Worm (Caenorhabditis elegans) whole organism, dauer: ENCODE results near the gene ttr-34.

Experiments
- unc-62 ChIP-seq: sonication (generic microtip); optimal IDR thresholded peaks from 2 replicates; lab custom pipeline; 2017; ENCODE audit warnings: missing biosample characterization, missing genetic modification reagents, missing genetic modification characterization

The ttr-34 gene

DNA sequence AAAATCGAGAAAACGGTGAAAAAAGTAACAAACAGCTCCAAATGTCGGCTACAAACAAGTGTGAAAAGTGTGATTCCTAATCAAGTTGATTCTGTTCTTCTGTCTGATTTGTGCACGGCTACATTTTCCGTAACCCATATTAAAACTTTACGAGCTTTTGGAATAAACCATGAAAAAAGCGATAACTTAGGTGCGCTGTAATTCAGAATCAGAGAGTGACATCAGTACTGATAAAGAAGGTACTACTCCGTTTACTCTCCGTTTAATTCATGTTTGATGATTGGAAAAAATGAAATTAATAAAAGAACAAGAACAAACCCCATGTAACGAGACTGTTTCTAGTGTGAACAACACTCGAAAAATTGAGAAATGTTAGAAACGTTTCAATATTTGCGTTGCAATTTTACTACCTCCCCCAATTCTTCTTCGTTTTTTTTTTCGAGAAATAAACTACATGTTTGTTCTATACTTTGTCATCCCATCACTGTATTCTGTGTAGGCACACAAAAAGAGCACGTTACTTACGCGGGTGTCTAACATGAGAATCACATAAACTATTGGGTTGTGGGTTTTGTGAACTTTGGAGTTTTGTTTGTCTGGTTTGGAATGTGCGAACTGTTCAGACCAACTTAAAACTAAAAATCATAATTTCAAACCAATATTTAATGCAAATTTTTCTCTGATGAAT lies 22.9 kb downstream of the ttr-34 start:
- no peak for TF ChIP-seq unc-62 (GFP tag; lab: Kevin White, UChicago)

DNA sequence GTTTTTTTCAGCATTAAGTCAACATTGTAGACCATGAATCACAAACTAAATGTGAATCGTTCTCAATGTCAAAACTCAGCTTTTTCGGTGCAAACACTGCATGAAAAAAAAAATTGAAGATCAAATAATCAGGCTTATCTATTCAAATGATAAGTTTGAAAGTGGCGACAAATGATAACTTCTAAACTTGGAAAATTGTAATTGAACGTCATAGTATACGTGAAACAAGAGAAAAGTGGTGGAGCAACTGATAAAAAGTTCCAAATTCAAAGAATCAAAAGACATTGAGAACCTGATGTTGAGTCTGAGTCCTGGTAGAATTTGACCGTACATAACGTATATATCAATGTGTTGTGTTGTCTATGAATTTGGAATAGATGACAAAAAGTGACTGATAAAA lies 23.6 kb downstream of the ttr-34 start:
- no peak for TF ChIP-seq unc-62 (GFP tag; lab: Kevin White, UChicago)

DNA sequence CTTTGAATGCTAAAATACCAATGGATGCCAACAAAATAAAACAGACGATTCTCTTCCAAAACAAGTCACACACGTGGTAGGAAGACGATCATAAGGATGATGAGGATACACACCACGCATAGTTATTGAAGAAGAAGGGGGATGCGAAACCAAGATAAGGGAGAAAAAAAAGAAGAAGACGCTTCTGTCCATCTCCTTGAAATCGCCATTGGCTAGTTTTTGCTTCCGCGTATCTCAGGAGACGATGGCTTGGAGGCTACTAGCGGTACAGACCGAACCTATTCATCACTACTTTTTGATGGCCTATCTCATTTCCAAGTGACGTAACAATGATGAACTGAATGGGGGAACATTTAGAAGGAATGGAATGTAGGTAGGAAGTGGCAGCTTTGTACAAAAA lies 24.7 kb downstream of the ttr-34 start:
- TF ChIP-seq unc-62 (GFP tag; lab: Kevin White, UChicago) = no peak

DNA sequence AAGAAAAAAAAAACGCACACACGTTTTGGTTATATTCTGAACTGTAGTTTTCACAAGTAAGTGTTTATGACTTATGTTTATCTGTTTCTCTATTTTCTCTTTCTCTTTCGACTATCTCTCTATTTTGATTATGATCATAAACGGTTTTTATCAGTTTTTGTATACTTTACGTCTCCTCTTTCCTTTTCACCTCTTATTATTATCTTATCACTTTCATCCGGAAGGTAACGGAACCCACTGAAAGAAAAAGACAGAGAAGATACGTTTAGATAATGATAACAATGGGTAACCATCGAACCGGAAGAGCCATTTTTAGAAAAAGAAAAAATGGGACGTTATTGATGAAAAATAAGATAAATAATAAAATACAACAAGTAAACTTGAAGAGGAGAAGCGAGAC lies 26.1 kb downstream of the ttr-34 start:
- TF ChIP-seq unc-62 (GFP tag; lab: Kevin White, UChicago) = no peak

DNA sequence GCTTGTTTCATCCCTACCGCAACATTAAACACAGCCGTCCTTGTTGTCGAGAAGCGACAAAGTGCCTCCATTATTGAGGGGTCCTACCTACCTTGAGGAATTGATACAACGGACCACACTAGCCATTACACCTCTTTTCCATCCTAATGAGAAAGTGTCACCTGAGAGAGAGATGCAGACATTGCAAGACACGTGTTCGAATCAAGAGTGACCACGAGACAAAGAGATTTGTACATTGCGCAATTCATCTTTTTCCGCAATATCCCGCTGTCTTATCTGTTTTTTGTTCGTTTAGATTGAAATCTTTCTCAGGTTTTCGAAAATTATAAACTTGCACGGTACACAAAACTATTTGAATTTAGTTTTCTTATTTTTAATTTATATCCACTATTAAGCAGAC lies 29.5 kb downstream of the ttr-34 start:
- no peak for TF ChIP-seq unc-62 (GFP tag; lab: Kevin White, UChicago)

DNA sequence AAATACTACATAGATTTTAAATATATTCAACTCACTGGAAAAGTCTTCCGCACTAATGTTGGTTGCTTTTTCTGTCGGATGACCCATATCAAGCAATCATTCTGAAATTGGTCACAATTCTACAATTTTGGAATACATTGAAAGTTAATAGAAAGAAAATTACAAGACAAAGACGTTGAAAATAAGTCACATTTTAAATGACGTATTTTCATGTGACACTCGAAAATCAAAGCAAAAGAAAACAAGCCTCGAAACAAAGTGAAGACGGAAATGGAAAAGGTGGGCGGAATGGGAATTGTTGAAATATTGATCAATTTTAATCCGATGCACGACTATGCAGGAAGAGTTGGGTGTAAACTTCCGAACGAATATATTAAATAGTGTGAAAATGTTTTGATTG lies 30.4 kb downstream of the ttr-34 start, which contains the start of gene mob-2:
Gene mob-2 (minus strand): TSS at position 101 of the 400 bp plus-strand sequence.
- no peak for TF ChIP-seq unc-62 (GFP tag; lab: Kevin White, UChicago)

DNA sequence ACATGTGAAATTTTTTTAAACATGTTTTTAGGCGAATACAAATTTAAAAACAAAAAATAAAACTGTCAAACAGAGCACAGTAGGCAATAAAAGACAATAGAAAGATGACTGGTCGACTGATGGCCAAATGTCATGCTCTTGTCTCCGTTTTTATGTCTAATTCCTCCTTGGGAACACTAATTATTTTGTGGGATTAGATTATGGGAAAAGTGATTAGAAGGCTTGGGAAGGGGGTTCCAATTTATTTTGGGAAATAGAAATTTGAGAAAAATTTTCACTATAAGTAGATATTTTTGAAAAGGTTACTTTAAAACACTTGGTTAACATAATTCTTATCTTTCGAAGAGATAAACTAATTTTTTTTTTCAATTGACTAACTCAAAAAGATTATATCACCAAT lies 31.2 kb downstream of the ttr-34 start:
- no peak for TF ChIP-seq unc-62 (GFP tag; lab: Kevin White, UChicago)

DNA sequence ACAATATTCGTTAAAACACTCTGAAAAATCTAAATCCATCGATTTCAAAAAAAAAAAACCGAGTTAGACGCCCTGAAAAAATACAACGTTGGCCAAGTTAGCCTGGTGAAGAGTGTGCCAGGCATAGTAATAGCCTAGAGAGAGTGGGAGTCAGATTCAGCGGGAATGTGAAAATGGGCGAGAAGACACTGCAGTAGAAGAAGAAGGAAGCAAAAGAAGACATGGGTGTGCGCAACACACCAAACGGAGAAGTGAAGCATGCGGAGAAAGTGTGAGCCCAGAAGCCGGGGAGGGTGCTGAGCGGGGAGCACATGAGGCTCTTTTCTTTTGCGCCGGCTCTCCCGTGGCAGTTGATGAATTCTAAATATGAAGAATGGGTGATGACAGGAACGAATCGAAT lies 31.6 kb downstream of the ttr-34 start:
- no peak for TF ChIP-seq unc-62 (GFP tag; lab: Kevin White, UChicago)

DNA sequence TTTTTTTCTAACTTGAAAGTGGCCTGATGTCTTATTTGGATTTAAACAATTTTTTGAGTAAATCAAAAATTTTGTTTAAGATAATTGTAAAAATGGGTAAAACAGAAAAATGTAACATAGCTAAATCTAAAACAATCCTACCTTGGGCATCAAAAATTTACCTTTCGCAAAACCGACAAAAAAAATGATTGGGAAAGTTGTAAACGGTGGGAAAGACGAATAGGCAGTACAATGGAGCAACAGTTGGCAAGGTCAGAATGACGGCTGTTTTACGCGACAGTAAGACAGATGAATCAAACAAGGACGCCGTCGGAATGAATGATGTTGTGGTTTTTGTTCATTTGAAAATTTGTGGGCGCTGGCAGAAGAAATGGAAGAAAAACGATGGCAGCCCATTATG lies 34.8 kb downstream of the ttr-34 start:
- TF ChIP-seq unc-62 (GFP tag; lab: Kevin White, UChicago) = no peak

DNA sequence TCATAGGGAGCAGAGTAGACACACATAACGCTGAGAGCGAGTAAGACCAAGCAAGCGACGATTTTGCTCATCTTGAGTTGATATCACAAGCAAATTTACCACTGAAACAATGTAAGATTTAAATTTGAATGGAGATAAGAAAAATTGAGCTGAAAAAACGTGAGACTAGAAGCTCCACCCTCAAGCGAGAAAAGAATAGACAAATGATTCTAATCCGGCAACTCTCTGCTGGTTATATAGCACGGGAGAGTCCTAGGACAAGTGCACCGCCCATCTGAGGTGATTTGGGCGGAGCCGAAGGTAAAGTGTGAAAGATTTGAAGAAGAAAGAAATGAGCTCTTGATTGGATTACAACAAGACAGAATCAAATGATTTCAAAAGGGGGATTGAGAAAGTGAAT lies 38.8 kb downstream of the ttr-34 start, which contains the start of gene nlp-3:
Gene nlp-3 (minus strand): TSS at position 101 of the 400 bp plus-strand sequence.
- TF ChIP-seq unc-62 (GFP tag; lab: Kevin White, UChicago) = no peak

DNA sequence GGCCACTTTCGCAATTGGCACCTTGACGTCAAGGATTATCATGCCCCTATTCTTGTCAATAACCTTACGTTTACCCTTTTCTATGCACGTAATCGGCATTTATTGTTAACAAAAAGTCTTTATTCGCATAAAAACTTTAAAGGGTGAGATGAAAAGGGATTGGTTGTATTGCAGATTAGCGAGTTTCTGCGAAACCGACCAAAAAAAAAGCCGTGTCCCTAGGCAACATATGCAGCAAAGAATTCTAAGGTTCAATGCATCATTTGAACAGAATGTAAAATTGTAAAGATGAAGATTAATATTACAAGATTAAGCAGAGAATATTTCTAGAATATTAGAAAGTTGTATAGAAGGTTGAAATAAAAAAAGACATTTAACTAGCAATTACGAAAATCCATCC lies 42.4 kb downstream of the ttr-34 start:
- no peak for TF ChIP-seq unc-62 (GFP tag; lab: Kevin White, UChicago)

DNA sequence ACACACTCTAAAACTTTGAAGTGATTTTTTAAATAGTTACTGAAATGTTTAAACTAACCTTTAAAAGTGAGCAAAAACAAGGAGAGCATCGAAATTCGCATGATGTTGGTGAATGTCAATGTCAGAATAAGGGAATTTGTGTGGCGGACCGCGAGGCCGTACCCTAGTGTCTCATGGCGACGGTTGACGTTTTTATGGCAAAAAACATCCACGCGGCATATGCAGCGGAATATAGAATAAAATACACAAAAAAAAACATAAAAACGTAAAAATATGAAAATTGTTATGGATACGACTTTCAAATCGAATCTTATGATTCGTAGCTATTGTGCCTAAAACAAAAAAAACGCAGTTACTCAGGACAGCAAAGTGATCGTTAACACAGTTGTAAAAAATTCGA lies 50.3 kb downstream of the ttr-34 start, which contains the start of gene cwp-5:
Gene cwp-5 (minus strand): TSS at position 101 of the 400 bp plus-strand sequence.
- no peak for TF ChIP-seq unc-62 (GFP tag; lab: Kevin White, UChicago)
